Worm (Caenorhabditis elegans) whole organism, young adult: ENCODE measurements around the gene F55G7.4.

Source experiments
- T26A5.8 ChIP-seq: sonication (generic microtip); optimal IDR thresholded peaks from 2 replicates; lab custom pipeline; 2016; ENCODE audit warnings: missing genetic modification characterization, missing compliant biosample characterization
- ama-1 ChIP-seq, 3 experiments: fragments of 150-350 bp in 1 of 3; sonication (generic microtip) in 2 of 3; optimal IDR thresholded peaks; 2 replicates each; lab custom pipeline; 2014 to 2018; ENCODE audit warnings: missing biosample characterization in 2 of 3, missing genetic modification characterization in 2 of 3, missing genetic modification reagents in 2 of 3
- madf-10 ChIP-seq: sonication (generic microtip); optimal IDR thresholded peaks from 2 replicates; lab custom pipeline; 2016; ENCODE audit warnings: mild to moderate bottlenecking, missing genetic modification characterization, missing compliant biosample characterization
- nfya-1 ChIP-seq: sonication (generic microtip); optimal IDR thresholded peaks from 2 replicates; lab custom pipeline; 2017; ENCODE audit warnings: antibody characterized with exemption, missing compliant biosample characterization, missing genetic modification characterization, borderline replicate concordance; ENCODE audit not compliant: insufficient read depth
- repo-1 ChIP-seq: sonication (generic microtip); optimal IDR thresholded peaks from 2 replicates; lab custom pipeline; 2017; ENCODE audit warnings: mild to moderate bottlenecking, missing genetic modification characterization, missing compliant biosample characterization
- snpc-4 ChIP-seq, 5 experiments: fragments of 150-350 bp in 1 of 5; sonication (generic microtip) in 4 of 5; optimal IDR thresholded peaks; 2 replicates each; lab custom pipeline; 2014 to 2018; ENCODE audit warnings: missing genetic modification characterization in 5 of 5, missing biosample characterization in 3 of 5, antibody characterized with exemption in 2 of 5, mild to moderate bottlenecking in 2 of 5, missing compliant biosample characterization in 2 of 5, missing genotype in 2 of 5, moderate library complexity in 2 of 5, missing genetic modification reagents in 1 of 5

DNA sequence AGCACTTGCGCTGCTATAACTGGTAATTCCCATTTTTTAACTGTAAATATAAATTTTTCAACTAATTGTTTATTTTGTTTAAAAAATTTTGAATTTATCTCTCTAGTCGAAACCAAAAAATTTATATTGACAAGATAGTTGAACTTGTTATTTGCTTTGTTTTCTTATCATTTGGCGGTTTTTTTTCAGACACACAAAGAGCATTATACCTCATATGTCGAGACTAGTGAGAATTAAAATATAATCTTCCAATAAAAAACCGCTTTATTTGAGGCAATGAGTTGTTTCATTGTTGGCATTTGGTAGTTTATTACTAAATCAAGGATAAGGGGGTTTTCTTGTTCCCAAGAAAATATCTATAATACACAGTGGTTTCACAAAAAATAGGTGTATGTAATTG is 19.5 kb upstream of the F55G7.4 start:
- TF ChIP-seq snpc-4 (GFP tag; optimal IDR thresholded peaks at IDR 0.05; lab: Kevin White, UChicago) (no peak), snpc-4 (tag; optimal IDR thresholded peaks at IDR 0.05; lab: Kevin White, UChicago) (no peak), T26A5.8 (no peak), repo-1 (tag; lab: Kevin White, UChicago) (no peak), ama-1 (optimal IDR thresholded peaks at IDR 0.05; lab: Kevin White, UChicago) (no peak), ama-1 (GFP tag; optimal IDR thresholded peaks at IDR 0.05; lab: Kevin White, UChicago) (no peak), nfya-1 (tag; lab: Kevin White, UChicago) (no peak), madf-10 (tag; lab: Kevin White, UChicago) (no peak)
